4 fruit fly cellular contexts compared by ENCODE assay signal in genomic region chr3R:25262322-25262761, dm6.
A peak's percentile ranks its signal among the peaks of the same experiment; 100 is the strongest.
TF ChIP-seq lines count a peak whose summit lies in the region.

Gene Kdsr, minus strand, starts transcription at chr3R:25262498.
Gene CG11858, plus strand, starts transcription at chr3R:25262741.

TF ChIP-seq in whole organism, adult, 20 proteins besides CTCF, POLR2A, EP300 and RAD21 (continued from another document):
- TF ChIP-seq Crg-1 (GFP tag; optimal IDR thresholded peaks at IDR 0.05; lab: Kevin White, UChicago) (peak; percentile 27), CG1620 (GFP tag; optimal IDR thresholded peaks at IDR 0.05; lab: Kevin White, UChicago) (peak; percentile 58)

TF ChIP-seq in whole organism, embryonic, 481 proteins besides CTCF, POLR2A, EP300 and RAD21 (continued from another document and continues in another):
- TF ChIP-seq chn (GFP tag; optimal IDR thresholded peaks at IDR 0.05; lab: Kevin White, UChicago), result peak; percentile 65
- TF ChIP-seq CG2120 (GFP tag; optimal IDR thresholded peaks at IDR 0.05; lab: Kevin White, UChicago), result peak; percentile 82
- no peak for TF ChIP-seq Trl (optimal IDR thresholded peaks at IDR 0.05; lab: Kevin White, UChicago)
- peak; percentile 36 for TF ChIP-seq Trl (GFP tag; optimal IDR thresholded peaks at IDR 0.05; lab: Kevin White, UChicago)
- no peak for TF ChIP-seq cato (GFP tag; optimal IDR thresholded peaks at IDR 0.05; lab: Kevin White, UChicago; ENCODE audit: borderline replicate concordance)
- TF ChIP-seq CG3281 (GFP tag; optimal IDR thresholded peaks at IDR 0.05; lab: Kevin White, UChicago), result peak; percentile 49
- TF ChIP-seq Sox100B (GFP tag; optimal IDR thresholded peaks at IDR 0.05; lab: Kevin White, UChicago), result no peak
- TF ChIP-seq CG4282 (GFP tag; optimal IDR thresholded peaks at IDR 0.05; lab: Kevin White, UChicago), result no peak
- peak; percentile 61 for TF ChIP-seq GATAe (GFP tag; conservative IDR thresholded peaks at IDR 0.05; lab: Robert Waterston, UW)
- TF ChIP-seq CG12769 (tag; optimal IDR thresholded peaks at IDR 0.05; lab: Kevin White, UChicago), result peak; percentile 68
- no peak for TF ChIP-seq bowl (GFP tag; IDR thresholded peaks at IDR 0.05; lab: Robert Waterston, UW)
- peak; percentile 45 for TF ChIP-seq pum (GFP tag; optimal IDR thresholded peaks at IDR 0.05; lab: Kevin White, UChicago)
- peak; percentile 24 for TF ChIP-seq CG5245 (GFP tag; optimal IDR thresholded peaks at IDR 0.05; lab: Kevin White, UChicago)
- TF ChIP-seq org-1 (GFP tag; optimal IDR thresholded peaks at IDR 0.05; lab: Kevin White, UChicago), result no peak
- TF ChIP-seq ken (GFP tag; IDR thresholded peaks at IDR 0.05; lab: Robert Waterston, UW), result peak; percentile 70; the same call in 2 of the 3 replicates
- no peak; the same call in 1 of the 2 replicates for TF ChIP-seq onecut (GFP tag; IDR thresholded peaks at IDR 0.05; lab: Robert Waterston, UW)
- peak; percentile 63 to 70 for TF ChIP-seq Pdp1 (GFP tag; optimal IDR thresholded peaks at IDR 0.05; lab: Kevin White, UChicago)
- no peak for TF ChIP-seq CG9876 (GFP tag; optimal IDR thresholded peaks at IDR 0.05; lab: Kevin White, UChicago)
- peak; percentile 74 for TF ChIP-seq dm (GFP tag; optimal IDR thresholded peaks at IDR 0.05; lab: Kevin White, UChicago)
- TF ChIP-seq sc (optimal IDR thresholded peaks at IDR 0.05; lab: Kevin White, UChicago), result no peak
- no peak for TF ChIP-seq sc (GFP tag; optimal IDR thresholded peaks at IDR 0.05; lab: Kevin White, UChicago)
- TF ChIP-seq Kr (GFP tag; optimal IDR thresholded peaks at IDR 0.05; lab: Kevin White, UChicago), result no peak
- peak; percentile 77 for TF ChIP-seq CG14014 (GFP tag; IDR thresholded peaks at IDR 0.05; lab: Robert Waterston, UW)
- TF ChIP-seq YL-1 (GFP tag; optimal IDR thresholded peaks at IDR 0.05; lab: Kevin White, UChicago), result peak; percentile 3
- TF ChIP-seq HmgZ (tag; optimal IDR thresholded peaks at IDR 0.05; lab: Kevin White, UChicago), result peak; percentile 79
- TF ChIP-seq Nf-YB (GFP tag; optimal IDR thresholded peaks at IDR 0.05; lab: Kevin White, UChicago), result peak; percentile 5
- no peak for TF ChIP-seq sqz (GFP tag; optimal IDR thresholded peaks at IDR 0.05; lab: Kevin White, UChicago)
- TF ChIP-seq Doc2 (GFP tag; IDR thresholded peaks at IDR 0.05; lab: Robert Waterston, UW), result no peak
- peak; percentile 72 for TF ChIP-seq Max (GFP tag; optimal IDR thresholded peaks at IDR 0.05; lab: Kevin White, UChicago)
- peak; percentile 72 for TF ChIP-seq sob (GFP tag; IDR thresholded peaks at IDR 0.05; lab: Robert Waterston, UW)
- peak; percentile 42 for TF ChIP-seq CG15696 (tag; optimal IDR thresholded peaks at IDR 0.05; lab: Kevin White, UChicago)
- TF ChIP-seq CG13894 (tag; optimal IDR thresholded peaks at IDR 0.05; lab: Kevin White, UChicago), result peak; percentile 57
- TF ChIP-seq Fer1 (GFP tag; optimal IDR thresholded peaks at IDR 0.05; lab: Kevin White, UChicago), result peak; percentile 77
- peak; percentile 68 for TF ChIP-seq CG14710 (tag; optimal IDR thresholded peaks at IDR 0.05; lab: Kevin White, UChicago)
- peak; percentile 68 for TF ChIP-seq Bteb2 (GFP tag; optimal IDR thresholded peaks at IDR 0.05; lab: Kevin White, UChicago)
- peak; percentile 35; the same call in 1 of the 2 replicates for TF ChIP-seq hbn (GFP tag; IDR thresholded peaks at IDR 0.05; lab: Robert Waterston, UW; ENCODE audit: partially characterized antibody)
- TF ChIP-seq CG7556 (GFP tag; optimal IDR thresholded peaks at IDR 0.05; lab: Kevin White, UChicago), result no peak
- TF ChIP-seq Aef1 (GFP tag; IDR thresholded peaks at IDR 0.05; lab: Robert Waterston, UW), result peak; percentile 53
- TF ChIP-seq aop (GFP tag; IDR thresholded peaks at IDR 0.05; lab: Robert Waterston, UW), result no peak
- TF ChIP-seq CG42726 (GFP tag; IDR thresholded peaks at IDR 0.05; lab: Robert Waterston, UW; ENCODE audit: partially characterized antibody), result no peak
- no peak for TF ChIP-seq dan (GFP tag; IDR thresholded peaks at IDR 0.05; lab: Robert Waterston, UW)
- peak; percentile 46 for TF ChIP-seq CG30020 (tag; optimal IDR thresholded peaks at IDR 0.05; lab: Kevin White, UChicago)
- TF ChIP-seq Opbp (GFP tag; IDR thresholded peaks at IDR 0.05; lab: Robert Waterston, UW; ENCODE audit: partially characterized antibody), result no peak

TF ChIP-seq in whole organism, prepupa, 60 proteins besides CTCF, POLR2A, EP300 and RAD21 (continued from another document):
- no peak for TF ChIP-seq Sox102F (GFP tag; optimal IDR thresholded peaks at IDR 0.05; lab: Kevin White, UChicago)
- TF ChIP-seq Eip93F (GFP tag; optimal IDR thresholded peaks at IDR 0.05; lab: Kevin White, UChicago), result peak; percentile 60
- no peak for TF ChIP-seq OdsH (GFP tag; optimal IDR thresholded peaks at IDR 0.05; lab: Kevin White, UChicago)
- TF ChIP-seq CG7368 (GFP tag; optimal IDR thresholded peaks at IDR 0.05; lab: Kevin White, UChicago), result no peak
- TF ChIP-seq Blimp-1 (GFP tag; optimal IDR thresholded peaks at IDR 0.05; lab: Kevin White, UChicago), result no peak
- TF ChIP-seq svp (GFP tag; lab: Kevin White, UChicago), result peak; percentile 95
- TF ChIP-seq cyc (GFP tag; optimal IDR thresholded peaks at IDR 0.05; lab: Kevin White, UChicago), result no peak
- TF ChIP-seq Met (GFP tag; optimal IDR thresholded peaks at IDR 0.05; lab: Kevin White, UChicago), result no peak
- TF ChIP-seq Sox14 (GFP tag; optimal IDR thresholded peaks at IDR 0.05; lab: Kevin White, UChicago), result no peak
- TF ChIP-seq Hr39 (GFP tag; optimal IDR thresholded peaks at IDR 0.05; lab: Kevin White, UChicago), result no peak
- no peak for TF ChIP-seq Ets21C (GFP tag; optimal IDR thresholded peaks at IDR 0.05; lab: Kevin White, UChicago)
- TF ChIP-seq CG10631 (GFP tag; optimal IDR thresholded peaks at IDR 0.05; lab: Kevin White, UChicago), result no peak
- no peak for TF ChIP-seq fd59A (GFP tag; optimal IDR thresholded peaks at IDR 0.05; lab: Kevin White, UChicago)
- TF ChIP-seq CG6276 (GFP tag; optimal IDR thresholded peaks at IDR 0.05; lab: Kevin White, UChicago), result no peak
- peak; percentile 94 for TF ChIP-seq vri (GFP tag; optimal IDR thresholded peaks at IDR 0.05; lab: Kevin White, UChicago)
- TF ChIP-seq salr (GFP tag; optimal IDR thresholded peaks at IDR 0.05; lab: Kevin White, UChicago), result no peak
- peak; percentile 72; the same call in 2 of the 3 replicates for TF ChIP-seq eg (GFP tag; IDR thresholded peaks at IDR 0.05; lab: Robert Waterston, UW)
- TF ChIP-seq CG8319 (GFP tag; optimal IDR thresholded peaks at IDR 0.05; lab: Kevin White, UChicago), result no peak
- TF ChIP-seq CG3919 (GFP tag; optimal IDR thresholded peaks at IDR 0.05; lab: Kevin White, UChicago), result no peak
- peak; percentile 65 for TF ChIP-seq Gug (GFP tag; IDR thresholded peaks at IDR 0.05; lab: Robert Waterston, UW)
- no peak for TF ChIP-seq pdm3 (GFP tag; optimal IDR thresholded peaks at IDR 0.05; lab: Kevin White, UChicago)
- TF ChIP-seq net (GFP tag; optimal IDR thresholded peaks at IDR 0.05; lab: Kevin White, UChicago), result no peak
- no peak for TF ChIP-seq Hr4 (GFP tag; optimal IDR thresholded peaks at IDR 0.05; lab: Kevin White, UChicago)
- TF ChIP-seq CG32006 (GFP tag; optimal IDR thresholded peaks at IDR 0.05; lab: Kevin White, UChicago), result no peak
- no peak for TF ChIP-seq Eip75B (GFP tag; optimal IDR thresholded peaks at IDR 0.05; lab: Kevin White, UChicago)
- no peak for TF ChIP-seq topi (GFP tag; optimal IDR thresholded peaks at IDR 0.05; lab: Kevin White, UChicago)
- peak; percentile 53 for TF ChIP-seq Ets96B (tag; optimal IDR thresholded peaks at IDR 0.05; lab: Kevin White, UChicago)
- peak; percentile 76 for TF ChIP-seq fkh (GFP tag; optimal IDR thresholded peaks at IDR 0.05; lab: Kevin White, UChicago)
- no peak for TF ChIP-seq CG10669 (GFP tag; optimal IDR thresholded peaks at IDR 0.05; lab: Kevin White, UChicago)
- TF ChIP-seq Lpt (GFP tag; optimal IDR thresholded peaks at IDR 0.05; lab: Kevin White, UChicago), result peak; percentile 6
- no peak for TF ChIP-seq CG8632 (GFP tag; optimal IDR thresholded peaks at IDR 0.05; lab: Kevin White, UChicago)
- TF ChIP-seq ss (GFP tag; optimal IDR thresholded peaks at IDR 0.05; lab: Kevin White, UChicago), result no peak
- TF ChIP-seq achi (GFP tag; optimal IDR thresholded peaks at IDR 0.05; lab: Kevin White, UChicago), result peak; percentile 36
- TF ChIP-seq CG1621 (tag; optimal IDR thresholded peaks at IDR 0.05; lab: Kevin White, UChicago), result peak; percentile 44
- TF ChIP-seq CG11294 (GFP tag; IDR thresholded peaks at IDR 0.05; lab: Robert Waterston, UW), result peak; percentile 28; the same call in 1 of the 2 replicates
- no peak for TF ChIP-seq dac (GFP tag; optimal IDR thresholded peaks at IDR 0.05; lab: Kevin White, UChicago)
- no peak for TF ChIP-seq acj6 (GFP tag; optimal IDR thresholded peaks at IDR 0.05; lab: Kevin White, UChicago)
- TF ChIP-seq CG16779 (tag; optimal IDR thresholded peaks at IDR 0.05; lab: Kevin White, UChicago), result no peak
- no peak for TF ChIP-seq spab (GFP tag; optimal IDR thresholded peaks at IDR 0.05; lab: Kevin White, UChicago)
- TF ChIP-seq Hr38 (GFP tag; optimal IDR thresholded peaks at IDR 0.05; lab: Kevin White, UChicago), result no peak
- no peak for TF ChIP-seq CG6854 (GFP tag; optimal IDR thresholded peaks at IDR 0.05; lab: Kevin White, UChicago)
TF ChIP-seq in whole organism, prepupa: peak in this region for 20.

TF ChIP-seq in whole organism, wandering third instar larva, 38 proteins besides CTCF, POLR2A, EP300 and RAD21 (continued from another document):
- TF ChIP-seq tai (GFP tag; optimal IDR thresholded peaks at IDR 0.05; lab: Kevin White, UChicago), result no peak
- no peak for TF ChIP-seq dmrt93B (GFP tag; optimal IDR thresholded peaks at IDR 0.05; lab: Kevin White, UChicago)
- peak; percentile 99 for TF ChIP-seq Myc (optimal IDR thresholded peaks at IDR 0.05; lab: Kevin White, UChicago)
- peak; percentile 72 for TF ChIP-seq br (GFP tag; optimal IDR thresholded peaks at IDR 0.05; lab: Kevin White, UChicago)
- TF ChIP-seq psq (GFP tag; optimal IDR thresholded peaks at IDR 0.05; lab: Kevin White, UChicago), result peak; percentile 52
- no peak for TF ChIP-seq Hr83 (GFP tag; optimal IDR thresholded peaks at IDR 0.05; lab: Kevin White, UChicago; ENCODE audit: poor library complexity, severe bottlenecking)
- peak; percentile 75 for TF ChIP-seq fru (GFP tag; optimal IDR thresholded peaks at IDR 0.05; lab: Kevin White, UChicago)
- TF ChIP-seq OdsH (GFP tag; optimal IDR thresholded peaks at IDR 0.05; lab: Kevin White, UChicago), result peak; percentile 55
- TF ChIP-seq Vsx2 (GFP tag; optimal IDR thresholded peaks at IDR 0.05; lab: Kevin White, UChicago; ENCODE audit: partially characterized antibody), result no peak
- no peak for TF ChIP-seq lola (GFP tag; optimal IDR thresholded peaks at IDR 0.05; lab: Kevin White, UChicago)
- TF ChIP-seq Dif (GFP tag; optimal IDR thresholded peaks at IDR 0.05; lab: Kevin White, UChicago; ENCODE audit: partially characterized antibody), result no peak
